Fruit fly (Drosophila melanogaster) whole organism: Measurements from ENCODE around the gene CG13012.

ENCODE experiments used
- EcR ChIP-seq, 2 experiments: fragments of >200 bp; optimal IDR thresholded peaks; 2 replicates each; lab custom pipeline; 2017; ENCODE audit warnings: missing biosample characterization in 2 of 2, missing genetic modification characterization in 2 of 2, missing genetic modification reagents in 2 of 2
- pan ChIP-seq: fragments of >200 bp; optimal IDR thresholded peaks from 2 replicates; lab custom pipeline; 2017
- psq ChIP-seq: fragments of >200 bp; optimal IDR thresholded peaks from 2 replicates; lab custom pipeline; 2017
- usp ChIP-seq: fragments of >200 bp; optimal IDR thresholded peaks from 2 replicates; lab custom pipeline; 2017; ENCODE audit warnings: missing biosample characterization, missing genetic modification characterization, mixed read lengths

DNA sequence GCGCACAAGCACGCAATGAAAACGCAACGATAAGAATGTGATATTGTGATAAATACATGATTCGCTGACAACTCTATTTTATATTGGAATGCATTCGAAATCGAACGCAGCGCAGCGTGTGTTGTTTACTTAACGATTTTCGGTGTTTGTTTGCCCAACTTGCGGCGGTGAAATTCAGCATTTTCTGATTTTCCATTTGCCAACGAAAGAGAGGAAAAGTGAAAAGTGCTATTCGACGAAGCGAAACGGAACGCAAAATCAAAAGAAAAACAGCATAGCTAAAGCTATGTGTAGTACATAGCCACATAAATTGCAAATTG, 35.5 kb downstream of the CG13012 start:
- TF ChIP-seq EcR (GFP tag; optimal IDR thresholded peaks at IDR 0.05; lab: Kevin White, UChicago), result no peak
- no peak for TF ChIP-seq usp (GFP tag; lab: Kevin White, UChicago)
- no peak for TF ChIP-seq psq (lab: Kevin White, UChicago)
- TF ChIP-seq pan, result no peak
